Worm (Caenorhabditis elegans): Measurements from ENCODE around the gene bckd-1A.

The bckd-1A gene

DNA sequence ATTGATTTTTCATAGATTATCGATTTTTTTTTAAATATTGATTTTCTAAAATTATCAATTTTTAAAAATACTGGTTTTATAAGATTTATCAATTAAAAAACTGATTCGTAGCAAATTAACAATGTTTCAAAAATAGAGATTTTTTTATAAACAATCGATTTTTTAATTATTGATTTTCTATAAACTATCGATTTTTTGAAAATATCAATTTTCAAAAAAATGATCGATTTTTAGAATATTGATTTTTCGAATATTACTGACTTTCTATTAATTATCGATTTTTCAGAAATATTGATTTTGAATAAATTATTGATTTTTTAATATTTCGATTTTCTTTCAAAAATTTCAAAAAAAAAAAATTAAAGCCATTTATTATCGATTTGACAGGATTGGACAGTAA lies 19.7 kb downstream of the bckd-1A start:
- TF ChIP-seq irx-1 (tag; optimal IDR thresholded peaks at IDR 0.05): no peak
- TF ChIP-seq nhr-85 (tag): no peak
- TF ChIP-seq mep-1 (tag; optimal IDR thresholded peaks at IDR 0.05): no peak
- no peak for TF ChIP-seq aly-2 (tag; optimal IDR thresholded peaks at IDR 0.05)
- no peak for TF ChIP-seq ceh-8 (GFP tag; optimal IDR thresholded peaks at IDR 0.05)
- TF ChIP-seq egl-27 (tag; optimal IDR thresholded peaks at IDR 0.05): no peak
- no peak for TF ChIP-seq F16B12.6 (tag; optimal IDR thresholded peaks at IDR 0.05)
- no peak for TF ChIP-seq ztf-11 (tag; optimal IDR thresholded peaks at IDR 0.05)
- TF ChIP-seq zag-1 (tag; optimal IDR thresholded peaks at IDR 0.05): no peak
- no peak for TF ChIP-seq elt-2 (tag; optimal IDR thresholded peaks at IDR 0.05)

DNA sequence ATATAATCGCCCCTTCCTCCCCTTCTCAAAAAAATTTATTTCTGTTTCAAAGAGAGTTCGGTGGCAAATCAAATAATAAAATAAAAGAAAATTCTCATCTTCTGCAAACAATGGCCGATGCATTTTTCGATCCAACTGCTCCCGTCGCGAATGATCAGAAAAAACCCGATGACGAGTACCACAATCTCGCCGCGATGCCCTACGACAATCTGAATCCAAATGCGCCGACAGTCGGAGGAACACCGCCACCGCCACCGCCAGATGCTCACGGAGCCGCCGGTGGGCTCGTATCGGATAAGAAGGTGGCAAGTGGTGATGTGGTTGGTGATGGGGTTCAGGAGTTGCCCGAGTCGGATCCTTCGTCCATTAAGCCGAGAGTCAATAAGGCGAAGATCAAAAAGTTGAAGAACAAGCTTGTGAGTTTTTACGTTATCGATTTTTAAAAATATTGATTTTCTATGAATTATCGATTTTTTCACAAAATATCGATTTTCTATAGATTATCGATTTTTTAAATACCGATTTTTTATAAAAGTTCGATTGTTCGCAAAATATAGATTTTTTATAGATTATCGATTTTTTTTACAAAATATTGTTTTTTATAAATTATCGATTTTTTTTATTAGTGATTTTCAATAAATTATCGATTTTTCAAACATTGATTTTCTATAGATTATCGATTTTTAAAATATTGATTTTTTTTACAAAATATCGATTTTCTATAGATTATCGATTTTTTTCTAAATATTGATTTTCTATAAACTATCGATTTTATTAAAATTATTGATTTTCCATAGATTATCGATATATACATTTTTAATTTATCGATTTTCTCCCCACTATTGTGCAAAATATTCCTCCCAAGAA lies 20.7 kb downstream of the bckd-1A start, which contains the start of gene Y39E4A.1:
Gene Y39E4A.1 (plus strand): TSS at position 51 of the 867 bp plus-strand sequence.
- no peak for TF ChIP-seq ztf-11 (tag; optimal IDR thresholded peaks at IDR 0.05)
- TF ChIP-seq pqm-1 (tag; optimal IDR thresholded peaks at IDR 0.05): no peak
- TF ChIP-seq mab-9 (GFP tag; IDR thresholded peaks at IDR 0.05): no peak
- TF ChIP-seq unc-30 (tag; optimal IDR thresholded peaks at IDR 0.05): no peak
- no peak for TF ChIP-seq ztf-4 (tag; optimal IDR thresholded peaks at IDR 0.05)
- no peak for TF ChIP-seq lin-15B (tag; optimal IDR thresholded peaks at IDR 0.05)
- no peak for TF ChIP-seq nhr-12 (tag; optimal IDR thresholded peaks at IDR 0.05)
- no peak for TF ChIP-seq dsc-1 (tag; optimal IDR thresholded peaks at IDR 0.05)
- TF ChIP-seq blmp-1 (tag; optimal IDR thresholded peaks at IDR 0.05): no peak
- TF ChIP-seq pag-3 (tag; optimal IDR thresholded peaks at IDR 0.05; ENCODE audit: borderline replicate concordance, insufficient read depth): no peak

DNA sequence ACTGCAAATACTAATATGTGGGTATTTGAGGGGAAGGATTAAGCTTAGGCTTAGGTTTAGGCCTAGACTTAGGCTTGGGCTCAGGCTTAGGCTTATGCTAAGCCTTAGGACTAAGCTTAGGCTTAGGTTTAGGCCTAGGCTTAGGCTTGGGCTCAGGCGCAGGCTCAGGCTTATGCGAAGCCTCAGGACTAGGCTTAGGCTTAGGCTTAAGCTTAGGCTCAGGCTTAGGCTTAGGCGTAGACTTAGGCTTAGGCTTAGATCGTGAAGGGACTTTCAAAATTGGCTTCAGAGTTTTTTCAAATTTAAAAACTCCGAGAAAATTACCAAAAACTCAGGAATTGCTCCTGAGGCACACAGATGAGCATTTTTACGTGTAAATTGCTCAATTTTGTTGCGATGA lies 27.2 kb downstream of the bckd-1A start:
- TF ChIP-seq efl-1 (optimal IDR thresholded peaks at IDR 0.05) (no peak), efl-1 (GFP tag; optimal IDR thresholded peaks at IDR 0.05 in 1 of 2) (peak in 1 of 2 experiments; percentile 62), fkh-10 (GFP tag; optimal IDR thresholded peaks at IDR 0.05) (no peak)

DNA sequence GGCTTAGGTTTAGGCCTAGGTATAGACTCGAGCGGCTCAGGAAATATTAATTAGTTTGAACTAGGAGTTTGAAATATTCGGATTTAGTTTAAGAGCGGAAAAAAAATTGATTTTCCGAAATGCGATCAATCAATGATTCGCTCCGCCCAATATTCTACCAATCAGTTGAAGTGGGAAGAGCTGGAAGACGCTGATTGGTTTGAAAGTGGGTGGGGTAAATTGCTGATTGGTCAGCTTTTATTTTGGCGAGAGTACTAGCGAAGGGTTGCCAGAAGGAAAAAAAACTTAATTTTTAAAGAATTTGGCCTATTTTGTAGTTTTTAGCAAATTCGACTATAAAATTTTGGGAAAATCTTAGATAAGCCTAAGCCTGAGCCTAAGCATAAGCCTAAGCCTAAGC lies 28.2 kb downstream of the bckd-1A start:
- TF ChIP-seq lin-39 (tag; optimal IDR thresholded peaks at IDR 0.05) (no peak), F16B12.6 (tag; optimal IDR thresholded peaks at IDR 0.05) (no peak), mef-2 (tag; optimal IDR thresholded peaks at IDR 0.05) (no peak), alr-1 (tag; optimal IDR thresholded peaks at IDR 0.05; ENCODE audit: borderline replicate concordance) (no peak), grh-1 (GFP tag; IDR thresholded peaks at IDR 0.05) (no peak), tbx-2 (tag; optimal IDR thresholded peaks at IDR 0.05) (no peak), zip-4 (GFP tag; optimal IDR thresholded peaks at IDR 0.05) (no peak), nhr-19 (GFP tag; conservative IDR thresholded peaks at IDR 0.05) (no peak)

DNA sequence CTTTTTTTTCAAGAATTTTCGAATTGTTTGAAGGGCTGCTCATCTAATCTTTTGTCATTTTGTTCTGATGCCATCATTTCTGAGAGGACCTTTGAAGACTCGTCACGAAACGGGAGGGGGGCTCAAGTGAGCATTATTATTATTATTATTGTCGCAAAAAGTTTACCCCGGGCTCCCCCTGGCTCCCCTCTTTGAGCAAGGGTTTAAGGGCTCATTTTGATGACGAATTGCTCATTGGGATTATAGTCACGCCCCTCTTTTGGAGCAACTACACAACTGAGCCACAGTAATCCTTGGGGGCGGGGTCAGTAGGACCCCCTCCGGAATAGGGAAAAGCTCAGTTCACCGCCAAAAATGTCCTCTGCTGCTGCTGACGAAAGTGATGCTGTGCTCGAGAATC lies 30.0 kb downstream of the bckd-1A start, which contains the start of gene unc-25:
Gene unc-25 (plus strand): TSS at position 345 of the 400 bp plus-strand sequence.
- TF ChIP-seq mep-1 (tag; optimal IDR thresholded peaks at IDR 0.05): no peak
- TF ChIP-seq ztf-11 (tag; optimal IDR thresholded peaks at IDR 0.05): no peak
- TF ChIP-seq ces-1 (GFP tag; optimal IDR thresholded peaks at IDR 0.05): no peak
- TF ChIP-seq lin-13 (GFP tag; optimal IDR thresholded peaks at IDR 0.05): no peak
- peak; percentile 22; the same call in 1 of the 2 replicates for TF ChIP-seq mab-9 (GFP tag; IDR thresholded peaks at IDR 0.05)
- no peak for TF ChIP-seq nhr-20 (tag; optimal IDR thresholded peaks at IDR 0.05)
- no peak for TF ChIP-seq ceh-88 (GFP tag; IDR thresholded peaks at IDR 0.05)
- no peak for TF ChIP-seq egl-13 (tag; optimal IDR thresholded peaks at IDR 0.05)
- TF ChIP-seq fkh-10 (GFP tag; optimal IDR thresholded peaks at IDR 0.05): peak; percentile 53
- no peak for TF ChIP-seq fkh-8 (tag; optimal IDR thresholded peaks at IDR 0.05)

All from whole organism, L1 larva.